Comparison of ENCODE assay signal across 2 fruit fly cellular contexts in the genomic region with DNA sequence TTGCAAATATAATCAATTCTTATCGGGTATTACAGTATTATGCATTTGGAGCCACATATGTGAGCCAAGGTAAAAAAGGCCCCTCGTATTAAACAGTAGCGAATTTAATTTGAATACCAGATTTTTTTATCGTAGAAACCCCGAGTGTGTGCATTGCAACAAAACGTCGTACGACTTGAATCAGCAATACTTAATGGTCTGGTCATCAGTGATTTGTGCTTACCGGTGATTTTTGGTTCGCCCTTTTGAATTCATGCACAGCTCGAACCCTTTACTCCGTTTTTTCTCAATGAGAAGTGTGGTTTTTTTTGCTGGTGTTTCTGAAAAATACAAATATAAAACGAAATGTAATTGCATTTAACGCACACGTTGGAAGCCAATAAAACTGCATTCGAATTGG.
A peak's percentile ranks its signal among the peaks of the same experiment; 100 is the strongest.
TF ChIP-seq lines count a peak whose summit lies in the region.

No protein-coding gene starts in this region.

- TF ChIP-seq CTCF in whole organism, embryonic (GFP tag; optimal IDR thresholded peaks at IDR 0.05; lab: Kevin White, UChicago): no peak

TF ChIP-seq in whole organism, adult, 20 proteins besides CTCF, POLR2A, EP300 and RAD21:
- TF ChIP-seq CG7101 (tag; optimal IDR thresholded peaks at IDR 0.05; lab: Kevin White, UChicago) (no peak), kay (GFP tag; lab: Kevin White, UChicago; ENCODE audit: borderline replicate concordance) (no peak), tj (GFP tag; optimal IDR thresholded peaks at IDR 0.05; lab: Kevin White, UChicago) (peak; percentile 96)

TF ChIP-seq in whole organism, embryonic, 481 proteins besides CTCF, POLR2A, EP300 and RAD21:
- no peak for TF ChIP-seq Optix (GFP tag; IDR thresholded peaks at IDR 0.05; lab: Robert Waterston, UW)
- TF ChIP-seq dimm (GFP tag; IDR thresholded peaks at IDR 0.05; lab: Robert Waterston, UW): no peak
- TF ChIP-seq Sox102F (GFP tag; optimal IDR thresholded peaks at IDR 0.05; lab: Kevin White, UChicago): no peak
- TF ChIP-seq Elba2 (GFP tag; optimal IDR thresholded peaks at IDR 0.05; lab: Kevin White, UChicago): peak; percentile 37
- TF ChIP-seq CG32532 (GFP tag; IDR thresholded peaks at IDR 0.05; lab: Robert Waterston, UW): no peak
TF ChIP-seq in whole organism, embryonic: peak in this region for 1.
